Worm (Caenorhabditis elegans) whole organism, L1 larva: ENCODE measurements around the gene eif-3.G.

Experiments
- ama-1 ChIP-seq: fragments of 150-350 bp; optimal IDR thresholded peaks from 2 replicates; lab custom pipeline; 2014
- mep-1 ChIP-seq: fragments of 150-350 bp; optimal IDR thresholded peaks from 2 replicates; lab custom pipeline; 2014; ENCODE audit warnings: missing biosample characterization, missing genetic modification characterization
- nhr-28 ChIP-seq: fragments of 150-350 bp; optimal IDR thresholded peaks from 2 replicates; lab custom pipeline; 2014; ENCODE audit warnings: missing biosample characterization, missing genetic modification characterization
- pax-3 ChIP-seq: fragments of 200-800 bp; sonication (Bioruptor generic); optimal IDR thresholded peaks from 2 replicates; lab custom pipeline; 2018; ENCODE audit warnings: mild to moderate bottlenecking, missing genetic modification characterization, moderate library complexity, missing compliant biosample characterization

DNA sequence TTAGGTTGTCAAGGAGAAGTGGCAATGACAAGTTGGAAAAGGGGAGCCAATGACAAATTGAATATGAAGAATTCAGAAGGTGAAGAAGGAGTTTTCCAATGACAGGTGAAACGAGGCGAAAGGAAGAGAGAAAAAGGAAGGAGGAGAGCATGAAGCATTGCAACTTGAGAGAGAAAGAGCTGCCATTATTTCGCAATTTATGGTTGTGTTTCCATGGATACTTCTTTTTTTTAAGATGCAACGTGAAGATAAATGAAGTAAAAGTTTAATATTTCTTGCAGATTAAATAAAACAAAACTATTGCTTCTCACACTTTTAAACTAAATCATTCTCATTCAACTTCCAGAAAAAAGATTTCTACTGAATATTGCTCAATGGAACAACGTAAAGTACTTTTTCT, 48.4 kb upstream of the eif-3.G start, which contains the start of gene F49E12.8:
- TF ChIP-seq pax-3 (tag; lab: Kevin White, UChicago) (no peak), ama-1 (lab: Kevin White, UChicago) (no peak), nhr-28 (no peak), mep-1 (tag; lab: Kevin White, UChicago) (no peak)
